Worm (Caenorhabditis elegans) whole organism, L3 larva: ENCODE data around the gene Y47D3A.32.

Experiments used
- ama-1 ChIP-seq: fragments of 150-350 bp; optimal IDR thresholded peaks from 2 replicates; lab custom pipeline; 2018
- ceh-16 ChIP-seq: sonication (generic microtip); optimal IDR thresholded peaks from 2 replicates; lab custom pipeline; 2017; ENCODE audit warnings: missing biosample characterization, missing genetic modification characterization
- mml-1 ChIP-seq: fragments of 150-350 bp; sonication (generic microtip); optimal IDR thresholded peaks from 3 replicates; lab custom pipeline; 2014; ENCODE audit warnings: missing biosample characterization, missing genetic modification characterization
- tbx-2 ChIP-seq: sonication (generic microtip); optimal IDR thresholded peaks from 2 replicates; lab custom pipeline; 2016; ENCODE audit warnings: mild to moderate bottlenecking, missing genetic modification characterization, missing compliant biosample characterization

ce11 chrIII:11279954-11280353 lies 27.8 kb downstream of the Y47D3A.32 start:
- TF ChIP-seq ama-1 (lab: Kevin White, UChicago) (no peak), tbx-2 (tag; lab: Kevin White, UChicago) (no peak), mml-1 (tag; lab: Kevin White, UChicago) (no peak), ceh-16 (no peak)
